Fruit fly (Drosophila melanogaster) whole organism, embryonic: ENCODE data around the gene stops.
A peak's percentile ranks its signal among the peaks of the same experiment; 100 is the strongest.

ENCODE experiments used
- Awh ChIP-seq: fragments of 200-800 bp; sonication (Bioruptor generic); IDR thresholded peaks from 2 replicates; pipeline ENCODE4, ENCODE4 v1.3.6; 2022; ENCODE audit warnings: missing biosample characterization, missing genetic modification characterization
- CG1024 ChIP-seq: fragments of 200-800 bp; sonication (Bioruptor generic); IDR thresholded peaks from 2 replicates; pipeline ENCODE4 v1.3.6; 2022; ENCODE audit warnings: missing biosample characterization, missing genetic modification characterization
- CG11723 ChIP-seq: fragments of 200-800 bp; sonication (Bioruptor generic); optimal IDR thresholded peaks from 2 replicates; lab custom pipeline; 2017; ENCODE audit warnings: missing biosample characterization, mild to moderate bottlenecking, missing genetic modification characterization
- CG12071 ChIP-seq: fragments of 200-800 bp; sonication (Bioruptor generic); optimal IDR thresholded peaks from 3 replicates; lab custom pipeline; 2018; ENCODE audit warnings: missing biosample characterization, mild to moderate bottlenecking, missing genetic modification characterization
- CG13894 ChIP-seq: fragments of 200-800 bp; sonication (Bioruptor generic); optimal IDR thresholded peaks from 3 replicates; lab custom pipeline; 2018; ENCODE audit warnings: missing biosample characterization, mild to moderate bottlenecking, missing genetic modification characterization, moderate library complexity
- CG16813 ChIP-seq: fragments of 200-800 bp; sonication (Bioruptor generic); IDR thresholded peaks from 3 replicates; pipeline ENCODE4 v1.3.6; 2022; ENCODE audit warnings: missing biosample characterization, missing genetic modification characterization; ENCODE audit not compliant: partially characterized antibody
- CG16863 ChIP-seq: fragments of 200-800 bp; sonication (Bioruptor generic); optimal IDR thresholded peaks from 3 replicates; lab custom pipeline; 2016; ENCODE audit warnings: missing biosample characterization, missing genetic modification characterization
- CG2129 ChIP-seq: fragments of 200-800 bp; sonication (Bioruptor generic); IDR thresholded peaks from 2 replicates; pipeline ENCODE4 v1.3.6; 2022; ENCODE audit warnings: missing biosample characterization, missing genetic modification characterization; ENCODE audit not compliant: partially characterized antibody
- CG2678 ChIP-seq: fragments of 200-800 bp; sonication (Bioruptor generic); optimal IDR thresholded peaks from 3 replicates; lab custom pipeline; 2019; ENCODE audit warnings: missing biosample characterization, mild to moderate bottlenecking, missing genetic modification characterization, moderate library complexity
- CG32532 ChIP-seq: fragments of 200-800 bp; sonication (Bioruptor generic); IDR thresholded peaks from 2 replicates; pipeline ENCODE4 v1.3.6; 2022; ENCODE audit warnings: missing biosample characterization, missing genetic modification characterization
- CG32767 ChIP-seq: fragments of 200-800 bp; sonication (Bioruptor generic); IDR thresholded peaks from 2 replicates; pipeline ENCODE4 v1.3.6; 2022; ENCODE audit warnings: missing biosample characterization, missing genetic modification characterization
- CG32772 ChIP-seq: fragments of 200-800 bp; sonication (Bioruptor generic); IDR thresholded peaks from 2 replicates; pipeline ENCODE4 v1.3.6; 2022; ENCODE audit warnings: missing biosample characterization, missing genetic modification characterization
- CG6689 ChIP-seq: fragments of 200-800 bp; sonication (Bioruptor generic); IDR thresholded peaks from 2 replicates; pipeline ENCODE4 v1.3.6; 2022; ENCODE audit warnings: missing biosample characterization, missing genetic modification characterization
- CG6791 ChIP-seq: fragments of 200-800 bp; sonication (Bioruptor generic); IDR thresholded peaks from 3 replicates; pipeline ENCODE4 v1.3.6; 2022; ENCODE audit warnings: missing biosample characterization, missing genetic modification characterization; ENCODE audit not compliant: partially characterized antibody
- CG7839 ChIP-seq: fragments of 200-800 bp; sonication (Bioruptor generic); optimal IDR thresholded peaks from 3 replicates; lab custom pipeline; 2018; ENCODE audit warnings: missing biosample characterization, mild to moderate bottlenecking, missing genetic modification characterization, moderate library complexity
- CG8281 ChIP-seq: fragments of 200-800 bp; sonication (Bioruptor generic); optimal IDR thresholded peaks from 2 replicates; lab custom pipeline; 2018; ENCODE audit warnings: missing biosample characterization, mild to moderate bottlenecking, missing genetic modification characterization, moderate library complexity
- CG8924 ChIP-seq: fragments of 200-800 bp; optimal IDR thresholded peaks from 3 replicates; lab custom pipeline; 2019; ENCODE audit warnings: missing biosample characterization, mild to moderate bottlenecking, missing genetic modification characterization, moderate library complexity
- Dp ChIP-seq: fragments of 200-800 bp; sonication (Bioruptor generic); optimal IDR thresholded peaks from 2 replicates; lab custom pipeline; 2018; ENCODE audit warnings: missing biosample characterization, mild to moderate bottlenecking, missing genetic modification characterization, moderate library complexity
- ERR ChIP-seq: fragments of 200-800 bp; sonication (Bioruptor generic); optimal IDR thresholded peaks from 2 replicates; lab custom pipeline; 2016; ENCODE audit warnings: missing biosample characterization, missing genetic modification characterization
- GATAe ChIP-seq: fragments of 200-800 bp; sonication (Bioruptor generic); conservative IDR thresholded peaks from 2 replicates; pipeline ENCODE4 v1.3.6; 2022; ENCODE audit warnings: missing biosample characterization, missing genetic modification characterization
- HLHmδ ChIP-seq: fragments of 200-800 bp; sonication (Bioruptor generic); optimal IDR thresholded peaks from 2 replicates; lab custom pipeline; 2018; ENCODE audit warnings: missing biosample characterization, mild to moderate bottlenecking, missing genetic modification characterization, moderate library complexity
- Hr3 ChIP-seq: fragments of 200-800 bp; sonication (Bioruptor generic); optimal IDR thresholded peaks from 3 replicates; lab custom pipeline; 2016; ENCODE audit warnings: missing biosample characterization, missing genetic modification characterization
- Hr39 ChIP-seq: fragments of >200 bp; optimal IDR thresholded peaks from 2 replicates; lab custom pipeline; 2017
- Kr ChIP-seq: fragments of 200-800 bp; sonication (Bioruptor generic); optimal IDR thresholded peaks from 2 replicates; lab custom pipeline; 2017; ENCODE audit warnings: missing biosample characterization, mild to moderate bottlenecking, missing genetic modification characterization
- Lim3 ChIP-seq: fragments of 200-800 bp; sonication (Bioruptor generic); IDR thresholded peaks from 2 replicates; pipeline ENCODE4 v1.3.6; 2022; ENCODE audit warnings: missing biosample characterization, missing genetic modification characterization
- Meics ChIP-seq: fragments of 200-800 bp; sonication (Bioruptor generic); optimal IDR thresholded peaks from 2 replicates; lab custom pipeline; 2017; ENCODE audit warnings: missing biosample characterization, mild to moderate bottlenecking, missing genetic modification characterization
- Neu2 ChIP-seq: fragments of 200-800 bp; sonication (Bioruptor generic); optimal IDR thresholded peaks from 3 replicates; lab custom pipeline; 2016; ENCODE audit warnings: missing biosample characterization, missing genetic modification characterization, borderline replicate concordance
- Sin3A ChIP-seq: fragments of >200 bp; optimal IDR thresholded peaks from 2 replicates; lab custom pipeline; 2018
- Spps ChIP-seq: fragments of 200-800 bp; sonication (Bioruptor generic); optimal IDR thresholded peaks from 2 replicates; lab custom pipeline; 2018; ENCODE audit warnings: missing biosample characterization, mild to moderate bottlenecking, missing genetic modification characterization
- Vsx1 ChIP-seq: fragments of 200-800 bp; sonication (Bioruptor generic); optimal IDR thresholded peaks from 2 replicates; lab custom pipeline; 2017; ENCODE audit warnings: missing biosample characterization, mild to moderate bottlenecking, missing genetic modification characterization, missing genetic modification reagents
- ac ChIP-seq: fragments of 200-800 bp; sonication (Bioruptor generic); optimal IDR thresholded peaks from 3 replicates; lab custom pipeline; 2017; ENCODE audit warnings: missing biosample characterization, mild to moderate bottlenecking, missing genetic modification characterization
- amos ChIP-seq: fragments of 200-800 bp; sonication (Bioruptor generic); IDR thresholded peaks from 2 replicates; pipeline ENCODE4 v1.3.6; 2022; ENCODE audit warnings: missing biosample characterization, missing genetic modification characterization; ENCODE audit not compliant: partially characterized antibody
- aop ChIP-seq: fragments of 200-800 bp; sonication (Bioruptor generic); IDR thresholded peaks from 2 replicates; pipeline ENCODE4 v1.3.6; 2022; ENCODE audit warnings: missing biosample characterization, missing genetic modification characterization
- ase ChIP-seq: fragments of 200-800 bp; sonication (Bioruptor generic); IDR thresholded peaks from 3 replicates; pipeline ENCODE4 v1.3.6; 2022; ENCODE audit warnings: missing biosample characterization, missing genetic modification characterization
- cg ChIP-seq: fragments of 200-800 bp; sonication (Bioruptor generic); optimal IDR thresholded peaks from 3 replicates; lab custom pipeline; 2019; ENCODE audit warnings: missing biosample characterization, mild to moderate bottlenecking, missing genetic modification characterization, moderate library complexity
- crol ChIP-seq: fragments of 200-800 bp; sonication (Bioruptor generic); IDR thresholded peaks from 2 replicates; pipeline ENCODE4 v1.3.6; 2022; ENCODE audit warnings: missing biosample characterization, missing genetic modification characterization
- dimm ChIP-seq: fragments of 200-800 bp; sonication (Bioruptor generic); IDR thresholded peaks from 2 replicates; pipeline ENCODE4 v1.3.6; 2022; ENCODE audit warnings: missing biosample characterization, missing genetic modification characterization
- eyg ChIP-seq: fragments of 200-800 bp; sonication (Bioruptor generic); optimal IDR thresholded peaks from 3 replicates; lab custom pipeline; 2016; ENCODE audit warnings: missing biosample characterization, missing genetic modification characterization
- gcm2 ChIP-seq: fragments of 200-800 bp; sonication (Bioruptor generic); optimal IDR thresholded peaks from 2 replicates; lab custom pipeline; 2016; ENCODE audit warnings: missing biosample characterization, missing genetic modification characterization
- gem ChIP-seq: fragments of 200-800 bp; sonication (Bioruptor generic); optimal IDR thresholded peaks from 2 replicates; lab custom pipeline; 2019; ENCODE audit warnings: missing biosample characterization, mild to moderate bottlenecking, missing genetic modification characterization, moderate library complexity
- repo ChIP-seq: fragments of 200-800 bp; sonication (Bioruptor generic); optimal IDR thresholded peaks from 2 replicates; lab custom pipeline; 2016; ENCODE audit warnings: missing biosample characterization, missing genetic modification characterization
- ro ChIP-seq: fragments of 200-800 bp; sonication (Bioruptor generic); IDR thresholded peaks from 2 replicates; pipeline ENCODE4 v1.3.6; 2022; ENCODE audit warnings: missing biosample characterization, missing genetic modification characterization
- salm ChIP-seq: fragments of 200-800 bp; sonication (Bioruptor generic); optimal IDR thresholded peaks from 2 replicates; lab custom pipeline; 2018; ENCODE audit warnings: missing biosample characterization, mild to moderate bottlenecking, missing genetic modification characterization
- scrt ChIP-seq: fragments of 200-800 bp; sonication (Bioruptor generic); optimal IDR thresholded peaks from 2 replicates; lab custom pipeline; 2018; ENCODE audit warnings: missing biosample characterization, mild to moderate bottlenecking, missing genetic modification characterization, moderate library complexity
- sd ChIP-seq: fragments of 200-800 bp; sonication (Bioruptor generic); optimal IDR thresholded peaks from 3 replicates; lab custom pipeline; 2018; ENCODE audit warnings: missing biosample characterization, mild to moderate bottlenecking, missing genetic modification characterization, moderate library complexity
- seq ChIP-seq: fragments of 200-800 bp; sonication (Bioruptor generic); IDR thresholded peaks from 2 replicates; pipeline ENCODE4 v1.3.6; 2022; ENCODE audit warnings: missing biosample characterization, missing genetic modification characterization
- shn ChIP-seq: fragments of 200-800 bp; sonication (Bioruptor generic); optimal IDR thresholded peaks from 3 replicates; lab custom pipeline; 2016; ENCODE audit warnings: missing biosample characterization, missing genetic modification characterization
- slou ChIP-seq: fragments of 200-800 bp; sonication (Bioruptor generic); optimal IDR thresholded peaks from 3 replicates; lab custom pipeline; 2016; ENCODE audit warnings: missing biosample characterization, missing genetic modification characterization
- sna ChIP-seq: fragments of 200-800 bp; sonication (Bioruptor generic); IDR thresholded peaks from 2 replicates; pipeline ENCODE4 v1.3.6; 2022; ENCODE audit warnings: missing biosample characterization, missing genetic modification characterization; ENCODE audit not compliant: partially characterized antibody
- so ChIP-seq: fragments of 200-800 bp; sonication (Bioruptor generic); IDR thresholded peaks from 3 replicates; pipeline ENCODE4 v1.3.6; 2022; ENCODE audit warnings: missing biosample characterization, missing genetic modification characterization
- unpg ChIP-seq: fragments of 200-800 bp; sonication (Bioruptor generic); optimal IDR thresholded peaks from 3 replicates; lab custom pipeline; 2018; ENCODE audit warnings: missing biosample characterization, mild to moderate bottlenecking, missing genetic modification characterization, moderate library complexity
- usp ChIP-seq: fragments of >200 bp; optimal IDR thresholded peaks from 2 replicates; lab custom pipeline; 2017; ENCODE audit warnings: missing biosample characterization, missing genetic modification characterization
- yki ChIP-seq: fragments of >200 bp; optimal IDR thresholded peaks from 3 replicates; lab custom pipeline; 2018

stops gene

DNA sequence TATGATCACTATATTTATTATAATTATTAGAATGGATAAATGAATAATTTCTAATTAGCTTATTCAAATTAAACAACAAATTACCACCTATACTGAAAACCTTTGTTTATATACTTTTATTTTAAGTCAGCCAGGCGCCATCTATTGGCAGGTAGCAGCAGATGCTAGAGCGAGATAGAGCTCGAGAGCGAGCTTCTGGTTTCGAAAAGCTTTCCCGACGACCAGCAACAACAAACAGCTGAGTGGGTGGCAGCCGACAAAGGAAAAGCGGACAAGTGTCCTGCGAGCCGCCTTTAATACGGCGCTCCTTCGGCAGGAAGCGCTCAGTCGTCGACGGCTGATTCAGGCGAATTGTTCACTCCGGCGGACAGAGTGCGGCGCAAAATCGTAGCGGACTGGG lies 34.9 kb downstream of the stops start, which contains the start of gene Gycbeta100B (continued):
- TF ChIP-seq Dp (GFP tag; lab: Kevin White, UChicago) (no peak), Hr3 (GFP tag; lab: Kevin White, UChicago) (no peak), CG6689 (GFP tag; lab: Robert Waterston, UW) (no peak), CG32772 (no peak), CG7839 (tag; lab: Kevin White, UChicago) (peak; percentile 49), Lim3 (GFP tag; lab: Robert Waterston, UW) (no peak), Vsx1 (GFP tag; lab: Kevin White, UChicago) (no peak), sna (GFP tag; lab: Robert Waterston, UW) (no peak), Kr (no peak), HLHmδ (GFP tag; lab: Kevin White, UChicago) (no peak), repo (GFP tag; lab: Kevin White, UChicago) (no peak), cg (no peak), ro (0 out of 2 replicates have a peak, but pooled peaks have one; percentile 24), GATAe (GFP tag; lab: Robert Waterston, UW) (no peak), CG11723 (GFP tag; lab: Kevin White, UChicago) (peak; percentile 16), Spps (no peak), eyg (GFP tag; lab: Kevin White, UChicago) (no peak), CG13894 (peak; percentile 3), gem (tag; lab: Kevin White, UChicago) (peak; percentile 7), CG16813 (no peak), Hr39 (lab: Kevin White, UChicago) (no peak), seq (GFP tag; lab: Robert Waterston, UW) (peak; percentile 40; the same call in 1 of the 2 replicates), CG6791 (GFP tag; lab: Robert Waterston, UW) (no peak), CG8924 (no peak), Awh (GFP tag; lab: Robert Waterston, UW) (no peak), sd (tag; lab: Kevin White, UChicago) (no peak), aop (no peak), ac (no peak), CG12071 (peak; percentile 73), Neu2 (GFP tag; lab: Kevin White, UChicago) (no peak), Meics (peak; percentile 73), Sin3A (no peak), yki (no peak), crol (no peak), slou (no peak), dimm (GFP tag; lab: Robert Waterston, UW) (no peak), scrt (GFP tag; lab: Kevin White, UChicago) (peak; percentile 47), CG32532 (peak; percentile 67; the same call in 1 of the 2 replicates), ERR (GFP tag; lab: Kevin White, UChicago) (no peak), CG2129 (no peak), CG8281 (no peak), gcm2 (GFP tag; lab: Kevin White, UChicago) (no peak), CG2678 (peak; percentile 41), unpg (GFP tag; lab: Kevin White, UChicago) (peak; percentile 42), ase (GFP tag; lab: Robert Waterston, UW) (no peak), amos (GFP tag; lab: Robert Waterston, UW) (no peak), CG1024 (GFP tag; lab: Robert Waterston, UW) (0 out of 2 replicates have a peak, but pooled peaks have one; percentile 21), CG16863 (GFP tag; lab: Kevin White, UChicago) (no peak), CG32767 (no peak), shn (peak; percentile 1), salm (tag; lab: Kevin White, UChicago) (no peak), usp (GFP tag; lab: Kevin White, UChicago) (no peak), so (no peak)
